Fruit fly (Drosophila melanogaster): ENCODE results near the gene CG42613.

Gene CG42613

DNA sequence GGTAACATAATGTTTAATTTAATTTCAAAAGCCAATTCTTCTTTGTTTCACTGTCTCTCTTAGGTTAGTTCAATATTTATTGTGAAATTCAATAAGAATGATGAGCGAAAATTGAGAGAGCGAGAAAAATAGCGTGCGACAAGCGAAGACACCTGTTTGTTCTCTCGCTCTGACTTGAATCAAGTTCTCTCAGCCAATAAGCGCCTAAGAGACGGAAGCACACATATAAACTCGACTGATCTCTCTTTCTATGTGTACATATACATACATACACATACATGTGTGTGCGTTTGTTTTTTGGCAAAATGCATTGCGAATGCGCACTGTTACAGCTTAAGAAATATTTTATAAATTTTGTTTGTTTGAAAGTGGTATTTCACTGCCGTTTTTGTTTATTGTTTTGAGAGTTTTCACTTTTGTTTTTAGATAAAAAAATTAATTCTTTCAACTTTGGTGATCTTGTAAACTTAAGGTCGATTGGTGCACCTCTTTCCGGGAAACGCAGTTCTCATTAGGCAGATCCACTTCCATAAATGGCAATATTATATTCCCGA lies 5.7 kb upstream of the CG42613 start (continued):
- TF ChIP-seq run (tag; optimal IDR thresholded peaks at IDR 0.05) (no peak), Atf6 (GFP tag; IDR thresholded peaks at IDR 0.05) (peak; percentile 45; the same call in 1 of the 2 replicates), CG18262 (tag; optimal IDR thresholded peaks at IDR 0.05) (no peak), CG3995 (GFP tag; optimal IDR thresholded peaks at IDR 0.05) (no peak), yki (optimal IDR thresholded peaks at IDR 0.05) (peak; percentile 8), nerfin-2 (GFP tag; IDR thresholded peaks at IDR 0.05; ENCODE audit: partially characterized antibody) (no peak), CG2678 (tag; optimal IDR thresholded peaks at IDR 0.05) (no peak), ken (GFP tag; IDR thresholded peaks at IDR 0.05) (no peak), Xbp1 (GFP tag; optimal IDR thresholded peaks at IDR 0.05) (no peak), dmrt99B (tag; optimal IDR thresholded peaks at IDR 0.05) (no peak), Tbp (GFP tag; optimal IDR thresholded peaks at IDR 0.05) (no peak), Nf-YB (GFP tag; optimal IDR thresholded peaks at IDR 0.05) (peak; percentile 96), inv (GFP tag; IDR thresholded peaks at IDR 0.05; ENCODE audit: partially characterized antibody) (no peak), Sin3A (optimal IDR thresholded peaks at IDR 0.05) (no peak), CG4854 (GFP tag; optimal IDR thresholded peaks at IDR 0.05) (peak; percentile 14), Mrtf (GFP tag; IDR thresholded peaks at IDR 0.05) (no peak), CG9215 (GFP tag; IDR thresholded peaks at IDR 0.05) (no peak), CG2199 (GFP tag; IDR thresholded peaks at IDR 0.05) (no peak), chm (GFP tag; IDR thresholded peaks at IDR 0.05) (no peak), CG12155 (GFP tag; optimal IDR thresholded peaks at IDR 0.05) (no peak), CG9437 (GFP tag; optimal IDR thresholded peaks at IDR 0.05) (no peak), lilli (GFP tag; optimal IDR thresholded peaks at IDR 0.05) (no peak), CG8281 (tag; optimal IDR thresholded peaks at IDR 0.05) (peak; percentile 78), nerfin-1 (tag; optimal IDR thresholded peaks at IDR 0.05) (no peak), CG16813 (GFP tag; IDR thresholded peaks at IDR 0.05; ENCODE audit: partially characterized antibody) (no peak), cg (GFP tag; optimal IDR thresholded peaks at IDR 0.05) (peak; percentile 78), CG31224 (GFP tag; IDR thresholded peaks at IDR 0.05) (no peak), stc (GFP tag; IDR thresholded peaks at IDR 0.05) (no peak), Blimp-1 (GFP tag; optimal IDR thresholded peaks at IDR 0.05) (no peak), ERR (GFP tag; optimal IDR thresholded peaks at IDR 0.05) (no peak), CG14667 (GFP tag; IDR thresholded peaks at IDR 0.05) (no peak), CG3838 (GFP tag; optimal IDR thresholded peaks at IDR 0.05) (no peak), gsb (GFP tag; IDR thresholded peaks at IDR 0.05) (no peak), sd (tag; optimal IDR thresholded peaks at IDR 0.05) (no peak), Fer3 (tag; optimal IDR thresholded peaks at IDR 0.05) (no peak), grau (tag; optimal IDR thresholded peaks at IDR 0.05) (no peak), gcm (GFP tag; optimal IDR thresholded peaks at IDR 0.05) (no peak), fu2 (GFP tag; optimal IDR thresholded peaks at IDR 0.05) (no peak), knrl (GFP tag; IDR thresholded peaks at IDR 0.05; ENCODE audit: partially characterized antibody) (no peak), CG6765 (GFP tag; optimal IDR thresholded peaks at IDR 0.05) (no peak), CG7372 (GFP tag; IDR thresholded peaks at IDR 0.05) (no peak), tll (GFP tag; optimal IDR thresholded peaks at IDR 0.05) (no peak), eyg (GFP tag; optimal IDR thresholded peaks at IDR 0.05) (no peak), caup (GFP tag; optimal IDR thresholded peaks at IDR 0.05; ENCODE audit: severe bottlenecking) (no peak), vnd (GFP tag; IDR thresholded peaks at IDR 0.05; ENCODE audit: partially characterized antibody) (no peak), CG34422 (GFP tag; IDR thresholded peaks at IDR 0.05) (peak; percentile 12; the same call in 1 of the 3 replicates), HHEX (GFP tag; optimal IDR thresholded peaks at IDR 0.05) (no peak), CG10321 (GFP tag; IDR thresholded peaks at IDR 0.05) (peak; percentile 91), CG12236 (GFP tag; optimal IDR thresholded peaks at IDR 0.05) (no peak), Hand (GFP tag; optimal IDR thresholded peaks at IDR 0.05) (no peak), CG8765 (GFP tag; IDR thresholded peaks at IDR 0.05) (no peak)
